Fruit fly (Drosophila melanogaster) whole organism, adult: Measurements from ENCODE around the gene CG2310.

Experiments
- CG11617 ChIP-seq: fragments of 200-800 bp; sonication (Bioruptor generic); optimal IDR thresholded peaks from 2 replicates; lab custom pipeline; 2017; ENCODE audit warnings: mild to moderate bottlenecking, missing biosample characterization, missing genetic modification reagents, missing genetic modification characterization
- CG12768 ChIP-seq: fragments of 200-800 bp; sonication (Bioruptor generic); optimal IDR thresholded peaks from 2 replicates; lab custom pipeline; 2017; ENCODE audit warnings: missing biosample characterization, missing genetic modification characterization, mild to moderate bottlenecking, moderate library complexity, missing genetic modification reagents
- CG14711 ChIP-seq: fragments of 200-800 bp; sonication (Bioruptor generic); optimal IDR thresholded peaks from 2 replicates; lab custom pipeline; 2018; ENCODE audit warnings: missing biosample characterization, mild to moderate bottlenecking, missing genetic modification characterization, moderate library complexity
- CG1620 ChIP-seq: fragments of 200-800 bp; sonication (Bioruptor generic); optimal IDR thresholded peaks from 2 replicates; lab custom pipeline; 2016; ENCODE audit warnings: missing biosample characterization, missing genetic modification characterization
- CG33017 ChIP-seq: fragments of 200-800 bp; sonication (Bioruptor generic); optimal IDR thresholded peaks from 2 replicates; lab custom pipeline; 2018; ENCODE audit warnings: missing biosample characterization, mild to moderate bottlenecking, missing genetic modification characterization, moderate library complexity
- CG5204 ChIP-seq: fragments of 200-800 bp; sonication (Bioruptor generic); optimal IDR thresholded peaks from 2 replicates; lab custom pipeline; 2016; ENCODE audit warnings: missing biosample characterization, missing genetic modification characterization
- CG7045 ChIP-seq: fragments of 200-800 bp; sonication (Bioruptor generic); optimal IDR thresholded peaks from 2 replicates; lab custom pipeline; 2017; ENCODE audit warnings: missing biosample characterization, mild to moderate bottlenecking, missing genetic modification characterization
- CG7101 ChIP-seq: fragments of 200-800 bp; sonication (Bioruptor generic); optimal IDR thresholded peaks from 2 replicates; lab custom pipeline; 2018; ENCODE audit warnings: missing biosample characterization, mild to moderate bottlenecking, missing genetic modification characterization, moderate library complexity
- Clk ChIP-seq: fragments of 200-800 bp; sonication (Bioruptor generic); optimal IDR thresholded peaks from 2 replicates; lab custom pipeline; 2017; ENCODE audit warnings: missing biosample characterization, missing genetic modification characterization
- Crg-1 ChIP-seq: fragments of 200-800 bp; sonication (Bioruptor generic); optimal IDR thresholded peaks from 2 replicates; lab custom pipeline; 2016; ENCODE audit warnings: missing biosample characterization, missing genetic modification characterization
- Hr96 ChIP-seq: fragments of 200-800 bp; sonication (Bioruptor generic); optimal IDR thresholded peaks from 2 replicates; lab custom pipeline; 2016; ENCODE audit warnings: missing biosample characterization, missing genetic modification characterization
- Mnt ChIP-seq: fragments of 200-800 bp; sonication (Bioruptor generic); optimal IDR thresholded peaks from 2 replicates; lab custom pipeline; 2016; ENCODE audit warnings: missing biosample characterization, mild to moderate bottlenecking, missing genetic modification characterization
- bab1 ChIP-seq: fragments of 200-800 bp; sonication (Bioruptor generic); optimal IDR thresholded peaks from 3 replicates; lab custom pipeline; 2019; ENCODE audit warnings: missing biosample characterization, mild to moderate bottlenecking, missing genetic modification characterization, moderate library complexity
- cic ChIP-seq: fragments of 200-800 bp; sonication (Bioruptor generic); optimal IDR thresholded peaks from 2 replicates; lab custom pipeline; 2017; ENCODE audit warnings: missing biosample characterization, mild to moderate bottlenecking, missing genetic modification characterization, moderate library complexity
- cnc ChIP-seq, 2 experiments: fragments of >200 bp; optimal IDR thresholded peaks; 2 replicates each; lab custom pipeline; 2017
- kay ChIP-seq: fragments of 200-800 bp; sonication (Bioruptor generic); peaks from one replicate; lab custom pipeline; 2016; ENCODE audit warnings: missing biosample characterization, missing genetic modification characterization, borderline replicate concordance
- ovo ChIP-seq: fragments of 200-800 bp; sonication (Bioruptor generic); optimal IDR thresholded peaks from 2 replicates; lab custom pipeline; 2016; ENCODE audit warnings: missing biosample characterization, missing genetic modification characterization
- pad ChIP-seq: fragments of 200-800 bp; sonication (Bioruptor generic); optimal IDR thresholded peaks from 3 replicates; lab custom pipeline; 2017; ENCODE audit warnings: missing biosample characterization, missing genetic modification characterization, mild to moderate bottlenecking, moderate library complexity, missing genetic modification reagents
- tj ChIP-seq: fragments of 200-800 bp; sonication (Bioruptor generic); optimal IDR thresholded peaks from 3 replicates; lab custom pipeline; 2017; ENCODE audit warnings: missing biosample characterization, mild to moderate bottlenecking, missing genetic modification characterization, moderate library complexity
- toe ChIP-seq: fragments of 200-800 bp; sonication (Bioruptor generic); optimal IDR thresholded peaks from 2 replicates; lab custom pipeline; 2016; ENCODE audit warnings: missing biosample characterization, missing genetic modification characterization

CG2310 gene

DNA sequence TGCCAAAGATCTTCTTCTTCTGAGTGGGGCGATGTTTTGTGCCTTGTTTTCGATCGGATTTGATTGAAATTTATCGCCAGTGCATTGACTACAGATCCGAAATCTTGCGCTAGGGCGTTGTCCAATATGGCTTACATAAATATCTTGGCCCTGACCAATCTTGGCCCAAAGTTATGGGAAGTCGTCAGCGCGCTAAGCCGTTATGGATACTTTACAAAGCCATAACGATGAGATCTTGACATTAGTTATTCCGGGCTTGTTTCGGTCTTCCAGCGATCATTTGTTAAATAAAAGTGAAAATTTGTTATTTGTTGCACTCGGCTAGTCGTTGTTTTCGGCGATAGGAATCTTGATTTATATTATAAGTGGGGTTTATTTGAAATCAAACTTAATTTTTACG is 25.2 kb upstream of the CG2310 start:
- no peak for TF ChIP-seq CG14711 (tag; lab: Kevin White, UChicago)
- TF ChIP-seq cnc (optimal IDR thresholded peaks at IDR 0.05; lab: Kevin White, UChicago), result no peak
- TF ChIP-seq CG12768 (GFP tag; lab: Kevin White, UChicago), result no peak
- TF ChIP-seq ovo (GFP tag; lab: Kevin White, UChicago), result no peak
- TF ChIP-seq Mnt (GFP tag; lab: Kevin White, UChicago), result no peak
- TF ChIP-seq cic (GFP tag; lab: Kevin White, UChicago), result no peak
- no peak for TF ChIP-seq pad (GFP tag; lab: Kevin White, UChicago)
- TF ChIP-seq kay (GFP tag; lab: Kevin White, UChicago), result no peak
- no peak for TF ChIP-seq Hr96 (GFP tag; lab: Kevin White, UChicago)
- no peak for TF ChIP-seq CG5204 (GFP tag; lab: Kevin White, UChicago)
- no peak for TF ChIP-seq CG33017 (tag; lab: Kevin White, UChicago)
- no peak for TF ChIP-seq tj
- TF ChIP-seq CG7101 (tag; lab: Kevin White, UChicago), result no peak
- no peak for TF ChIP-seq Clk
- TF ChIP-seq Crg-1, result no peak
- TF ChIP-seq bab1 (GFP tag; lab: Kevin White, UChicago), result no peak
- TF ChIP-seq CG7045 (GFP tag; lab: Kevin White, UChicago), result no peak
- no peak for TF ChIP-seq toe (GFP tag; lab: Kevin White, UChicago)

dm6 chr3R:29517923-29518322 is 24.6 kb upstream of the CG2310 start:
- no peak for TF ChIP-seq bab1 (GFP tag; lab: Kevin White, UChicago)
- TF ChIP-seq cic (GFP tag; lab: Kevin White, UChicago), result no peak
- no peak for TF ChIP-seq CG5204 (GFP tag; lab: Kevin White, UChicago)
- TF ChIP-seq cnc (optimal IDR thresholded peaks at IDR 0.05; lab: Kevin White, UChicago), result no peak
- TF ChIP-seq tj, result no peak
- TF ChIP-seq CG12768 (GFP tag; lab: Kevin White, UChicago), result no peak
- no peak for TF ChIP-seq ovo (GFP tag; lab: Kevin White, UChicago)
- TF ChIP-seq Clk, result no peak
- no peak for TF ChIP-seq Crg-1
- TF ChIP-seq kay (GFP tag; lab: Kevin White, UChicago), result no peak
- no peak for TF ChIP-seq CG11617
- no peak for TF ChIP-seq CG1620
- TF ChIP-seq CG33017 (tag; lab: Kevin White, UChicago), result no peak
- no peak for TF ChIP-seq CG7101 (tag; lab: Kevin White, UChicago)
- TF ChIP-seq CG14711 (tag; lab: Kevin White, UChicago), result no peak
- TF ChIP-seq pad (GFP tag; lab: Kevin White, UChicago), result no peak
- no peak for TF ChIP-seq Hr96 (GFP tag; lab: Kevin White, UChicago)
- TF ChIP-seq toe (GFP tag; lab: Kevin White, UChicago), result no peak
- no peak for TF ChIP-seq CG7045 (GFP tag; lab: Kevin White, UChicago)
- TF ChIP-seq Mnt (GFP tag; lab: Kevin White, UChicago), result no peak

DNA sequence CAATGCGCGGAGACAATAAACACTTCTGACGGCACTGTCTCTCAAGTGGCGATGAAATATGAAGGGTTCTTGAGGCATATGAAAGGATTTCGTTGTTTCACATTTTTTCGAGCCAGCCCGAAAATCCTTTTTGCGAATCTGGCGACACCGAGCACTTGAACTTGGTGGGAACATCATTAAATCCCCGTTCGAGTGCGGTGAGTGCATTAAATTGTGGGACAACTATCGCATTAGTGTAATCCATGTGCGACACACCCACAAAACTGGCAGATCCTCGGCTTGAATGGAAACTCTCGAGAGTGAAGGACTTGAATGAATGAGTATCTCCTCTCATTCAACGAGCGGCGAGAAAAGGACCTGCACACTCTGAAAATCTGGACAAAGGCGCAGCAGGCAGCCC is 23.4 kb upstream of the CG2310 start:
- TF ChIP-seq CG5204 (GFP tag; lab: Kevin White, UChicago) (no peak), CG33017 (tag; lab: Kevin White, UChicago) (no peak), Clk (no peak), Mnt (GFP tag; lab: Kevin White, UChicago) (no peak), pad (GFP tag; lab: Kevin White, UChicago) (no peak), CG1620 (no peak), CG7101 (tag; lab: Kevin White, UChicago) (no peak), tj (no peak), bab1 (GFP tag; lab: Kevin White, UChicago) (no peak), kay (GFP tag; lab: Kevin White, UChicago) (no peak), CG12768 (GFP tag; lab: Kevin White, UChicago) (no peak), cic (GFP tag; lab: Kevin White, UChicago) (no peak), Hr96 (GFP tag; lab: Kevin White, UChicago) (no peak), cnc (optimal IDR thresholded peaks at IDR 0.05; lab: Kevin White, UChicago) (no peak), CG14711 (tag; lab: Kevin White, UChicago) (no peak), ovo (GFP tag; lab: Kevin White, UChicago) (no peak), CG11617 (no peak), Crg-1 (no peak), CG7045 (GFP tag; lab: Kevin White, UChicago) (no peak)

DNA sequence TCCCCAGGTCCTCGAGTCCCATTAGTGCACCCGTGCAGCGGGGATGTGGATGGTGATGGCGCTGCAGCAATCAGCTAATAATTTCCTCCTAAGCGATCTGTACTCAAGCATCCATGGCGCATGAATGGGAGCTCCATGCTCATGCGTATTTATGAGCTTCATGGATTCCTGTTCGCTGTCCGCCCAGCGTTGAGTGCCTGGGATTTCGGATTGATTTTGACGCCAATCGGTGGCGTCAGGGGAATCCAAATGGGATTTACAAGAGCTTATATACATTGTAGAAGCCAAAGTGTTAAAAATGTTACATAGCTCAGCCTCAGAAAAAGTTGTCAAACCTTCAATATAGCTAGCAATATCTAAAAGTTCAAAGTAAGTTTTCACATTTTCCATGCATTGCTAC is 22.1 kb upstream of the CG2310 start, which contains the start of gene ND-20L:
Gene ND-20L (plus strand): TSS at position 301 of the 400 bp plus-strand sequence.
- TF ChIP-seq tj (no peak), CG7045 (GFP tag; lab: Kevin White, UChicago) (no peak), ovo (GFP tag; lab: Kevin White, UChicago) (no peak), Clk (no peak), CG12768 (GFP tag; lab: Kevin White, UChicago) (no peak), CG5204 (GFP tag; lab: Kevin White, UChicago) (no peak), Hr96 (GFP tag; lab: Kevin White, UChicago) (no peak), CG1620 (no peak), toe (GFP tag; lab: Kevin White, UChicago) (no peak), pad (GFP tag; lab: Kevin White, UChicago) (no peak), CG7101 (tag; lab: Kevin White, UChicago) (no peak), CG11617 (no peak), cic (GFP tag; lab: Kevin White, UChicago) (no peak), cnc (optimal IDR thresholded peaks at IDR 0.05; lab: Kevin White, UChicago) (no peak)

DNA sequence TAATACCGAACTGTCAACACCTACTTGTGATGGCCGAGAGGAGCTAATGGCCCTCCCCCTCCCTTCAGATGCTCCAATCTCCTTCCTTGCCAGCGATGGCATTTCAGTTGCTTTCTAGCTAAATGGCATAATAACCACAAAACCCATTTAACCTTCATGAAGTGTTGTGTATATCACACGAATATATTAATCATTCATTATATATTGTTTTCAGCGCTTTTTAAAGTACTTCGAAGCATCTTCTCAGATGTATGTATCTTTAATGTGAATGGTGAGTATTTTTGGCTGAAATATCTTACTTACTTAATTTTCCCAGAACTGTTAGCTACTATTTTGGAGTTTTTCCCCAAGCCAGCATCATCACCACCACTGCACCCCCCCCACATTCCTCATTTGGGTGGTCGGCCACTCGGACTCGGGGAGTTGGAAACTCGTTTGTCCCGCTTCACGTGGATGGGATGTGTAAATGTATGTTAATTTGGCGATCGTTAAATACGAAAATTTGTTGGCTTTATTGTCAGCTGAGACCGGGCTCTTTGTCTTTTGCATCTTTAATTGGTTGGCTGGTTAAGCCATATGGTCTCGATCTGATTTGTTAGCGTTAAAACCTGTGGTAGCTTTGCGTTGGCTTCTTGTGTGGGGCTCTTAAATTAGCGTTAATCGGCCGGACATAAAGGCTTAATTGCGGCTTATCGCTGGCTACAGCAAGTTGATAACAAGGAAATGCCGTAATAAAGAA is 19.2 kb upstream of the CG2310 start:
- no peak for TF ChIP-seq tj
- TF ChIP-seq CG7045 (GFP tag; lab: Kevin White, UChicago), result no peak
- TF ChIP-seq toe (GFP tag; lab: Kevin White, UChicago), result no peak
- no peak for TF ChIP-seq Clk
- TF ChIP-seq cic (GFP tag; lab: Kevin White, UChicago), result no peak
- no peak for TF ChIP-seq Mnt (GFP tag; lab: Kevin White, UChicago)
- no peak for TF ChIP-seq ovo (GFP tag; lab: Kevin White, UChicago)
- TF ChIP-seq bab1 (GFP tag; lab: Kevin White, UChicago), result no peak
